Fruit fly (Drosophila melanogaster) whole organism, adult: Measurements from ENCODE around the gene CG7945.

Experiments
- CG11617 ChIP-seq: fragments of 200-800 bp; sonication (Bioruptor generic); optimal IDR thresholded peaks from 2 replicates; lab custom pipeline; 2017; ENCODE audit warnings: mild to moderate bottlenecking, missing biosample characterization, missing genetic modification reagents, missing genetic modification characterization
- CG12768 ChIP-seq: fragments of 200-800 bp; sonication (Bioruptor generic); optimal IDR thresholded peaks from 2 replicates; lab custom pipeline; 2017; ENCODE audit warnings: missing biosample characterization, missing genetic modification characterization, mild to moderate bottlenecking, moderate library complexity, missing genetic modification reagents
- CG14711 ChIP-seq: fragments of 200-800 bp; sonication (Bioruptor generic); optimal IDR thresholded peaks from 2 replicates; lab custom pipeline; 2018; ENCODE audit warnings: missing biosample characterization, mild to moderate bottlenecking, missing genetic modification characterization, moderate library complexity
- CG1620 ChIP-seq: fragments of 200-800 bp; sonication (Bioruptor generic); optimal IDR thresholded peaks from 2 replicates; lab custom pipeline; 2016; ENCODE audit warnings: missing biosample characterization, missing genetic modification characterization
- CG33017 ChIP-seq: fragments of 200-800 bp; sonication (Bioruptor generic); optimal IDR thresholded peaks from 2 replicates; lab custom pipeline; 2018; ENCODE audit warnings: missing biosample characterization, mild to moderate bottlenecking, missing genetic modification characterization, moderate library complexity
- CG5204 ChIP-seq: fragments of 200-800 bp; sonication (Bioruptor generic); optimal IDR thresholded peaks from 2 replicates; lab custom pipeline; 2016; ENCODE audit warnings: missing biosample characterization, missing genetic modification characterization
- CG7045 ChIP-seq: fragments of 200-800 bp; sonication (Bioruptor generic); optimal IDR thresholded peaks from 2 replicates; lab custom pipeline; 2017; ENCODE audit warnings: missing biosample characterization, mild to moderate bottlenecking, missing genetic modification characterization
- CG7101 ChIP-seq: fragments of 200-800 bp; sonication (Bioruptor generic); optimal IDR thresholded peaks from 2 replicates; lab custom pipeline; 2018; ENCODE audit warnings: missing biosample characterization, mild to moderate bottlenecking, missing genetic modification characterization, moderate library complexity
- Clk ChIP-seq: fragments of 200-800 bp; sonication (Bioruptor generic); optimal IDR thresholded peaks from 2 replicates; lab custom pipeline; 2017; ENCODE audit warnings: missing biosample characterization, missing genetic modification characterization
- Crg-1 ChIP-seq: fragments of 200-800 bp; sonication (Bioruptor generic); optimal IDR thresholded peaks from 2 replicates; lab custom pipeline; 2016; ENCODE audit warnings: missing biosample characterization, missing genetic modification characterization
- Hr96 ChIP-seq: fragments of 200-800 bp; sonication (Bioruptor generic); optimal IDR thresholded peaks from 2 replicates; lab custom pipeline; 2016; ENCODE audit warnings: missing biosample characterization, missing genetic modification characterization
- Mnt ChIP-seq: fragments of 200-800 bp; sonication (Bioruptor generic); optimal IDR thresholded peaks from 2 replicates; lab custom pipeline; 2016; ENCODE audit warnings: missing biosample characterization, mild to moderate bottlenecking, missing genetic modification characterization
- bab1 ChIP-seq: fragments of 200-800 bp; sonication (Bioruptor generic); optimal IDR thresholded peaks from 3 replicates; lab custom pipeline; 2019; ENCODE audit warnings: missing biosample characterization, mild to moderate bottlenecking, missing genetic modification characterization, moderate library complexity
- cic ChIP-seq: fragments of 200-800 bp; sonication (Bioruptor generic); optimal IDR thresholded peaks from 2 replicates; lab custom pipeline; 2017; ENCODE audit warnings: missing biosample characterization, mild to moderate bottlenecking, missing genetic modification characterization, moderate library complexity
- cnc ChIP-seq, 2 experiments: fragments of >200 bp; optimal IDR thresholded peaks; 2 replicates each; lab custom pipeline; 2017
- kay ChIP-seq: fragments of 200-800 bp; sonication (Bioruptor generic); peaks from one replicate; lab custom pipeline; 2016; ENCODE audit warnings: missing biosample characterization, missing genetic modification characterization, borderline replicate concordance
- ovo ChIP-seq: fragments of 200-800 bp; sonication (Bioruptor generic); optimal IDR thresholded peaks from 2 replicates; lab custom pipeline; 2016; ENCODE audit warnings: missing biosample characterization, missing genetic modification characterization
- pad ChIP-seq: fragments of 200-800 bp; sonication (Bioruptor generic); optimal IDR thresholded peaks from 3 replicates; lab custom pipeline; 2017; ENCODE audit warnings: missing biosample characterization, missing genetic modification characterization, mild to moderate bottlenecking, moderate library complexity, missing genetic modification reagents
- tj ChIP-seq: fragments of 200-800 bp; sonication (Bioruptor generic); optimal IDR thresholded peaks from 3 replicates; lab custom pipeline; 2017; ENCODE audit warnings: missing biosample characterization, mild to moderate bottlenecking, missing genetic modification characterization, moderate library complexity
- toe ChIP-seq: fragments of 200-800 bp; sonication (Bioruptor generic); optimal IDR thresholded peaks from 2 replicates; lab custom pipeline; 2016; ENCODE audit warnings: missing biosample characterization, missing genetic modification characterization

The CG7945 gene

DNA sequence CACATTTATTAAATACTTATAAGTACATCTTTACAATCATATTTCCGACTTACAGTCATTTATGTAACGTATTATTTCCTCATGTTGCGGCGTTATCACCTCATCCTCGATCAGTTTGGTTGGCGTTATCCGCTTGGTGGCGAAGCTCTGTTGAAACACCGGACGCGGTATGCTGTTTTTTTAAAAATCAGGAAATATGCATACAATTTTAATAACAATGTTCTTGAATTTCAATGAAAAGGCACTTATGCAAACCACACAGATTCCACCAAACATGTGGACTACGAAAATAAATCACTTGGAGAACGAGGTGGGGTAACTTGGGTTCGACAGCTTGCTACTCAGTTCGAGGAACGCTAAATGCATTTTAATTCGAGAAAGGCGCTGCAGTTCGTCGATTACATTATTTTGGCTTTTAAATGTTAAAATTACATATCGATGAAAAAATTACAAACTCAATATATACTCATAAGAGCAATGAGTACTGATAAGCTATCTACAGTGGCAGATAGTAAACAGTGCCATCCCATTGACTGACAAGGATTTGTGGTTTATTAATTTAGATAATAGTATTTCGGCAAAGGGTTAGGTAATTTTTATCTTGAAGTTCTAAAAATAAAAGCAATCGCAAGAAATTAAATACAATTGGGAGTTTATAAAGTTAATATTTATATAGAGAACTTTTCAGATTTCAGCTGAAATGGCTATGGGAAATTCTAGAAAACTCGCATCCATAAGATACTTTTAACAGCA lies 17.6 kb downstream of the CG7945 start:
- peak; percentile 53 for TF ChIP-seq cic (GFP tag; lab: Kevin White, UChicago)
- no peak for TF ChIP-seq kay (GFP tag; lab: Kevin White, UChicago)

DNA sequence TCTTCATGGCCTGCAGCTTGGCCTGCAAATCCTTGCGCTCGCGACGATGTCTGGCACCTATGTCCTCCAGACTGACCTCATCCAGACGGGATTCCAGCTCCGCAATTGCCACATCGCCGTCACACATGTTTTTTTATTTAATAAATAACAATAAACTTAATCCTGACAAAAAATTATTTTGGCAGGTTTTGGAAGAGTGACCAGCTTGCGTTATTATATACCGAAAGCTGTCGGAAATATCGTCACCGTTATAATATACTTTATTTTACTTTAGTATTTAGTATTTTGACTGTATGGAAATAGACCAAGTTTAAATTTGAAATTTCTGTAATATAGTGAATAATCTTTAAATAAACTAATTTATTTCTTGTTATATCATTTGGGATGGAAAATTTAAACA lies 19.2 kb downstream of the CG7945 start, which contains the start of gene CG7857:
Gene CG7857 (minus strand): TSS at position 208 of the 400 bp plus-strand sequence.
- TF ChIP-seq Clk (GFP tag; lab: Kevin White, UChicago) (no peak), Mnt (no peak), CG7045 (GFP tag; lab: Kevin White, UChicago) (no peak), tj (GFP tag; lab: Kevin White, UChicago) (no peak), cic (GFP tag; lab: Kevin White, UChicago) (no peak), CG12768 (no peak), CG1620 (GFP tag; lab: Kevin White, UChicago) (no peak), toe (no peak), CG7101 (no peak), pad (no peak)

DNA sequence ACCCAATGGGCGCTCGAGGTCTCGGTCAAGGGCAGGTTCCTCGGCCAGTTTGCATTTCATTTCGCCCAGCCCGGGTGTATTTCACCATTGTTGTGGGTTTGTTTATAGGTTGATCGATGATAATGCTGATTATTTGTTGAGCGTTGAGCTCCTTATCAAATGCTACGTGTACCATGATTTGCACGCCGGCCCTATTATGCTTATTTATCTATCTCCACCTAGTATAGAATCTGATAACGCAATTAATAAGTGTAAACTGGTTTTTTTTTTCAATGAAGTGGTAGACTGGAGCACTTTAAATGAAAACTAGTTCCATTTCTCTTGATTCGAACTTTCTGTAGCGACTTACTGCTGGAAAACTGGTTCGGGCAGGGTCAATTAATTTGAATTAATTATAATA lies 21.7 kb downstream of the CG7945 start:
- peak; percentile 8 for TF ChIP-seq cic (GFP tag; lab: Kevin White, UChicago)
- TF ChIP-seq CG14711 (tag; lab: Kevin White, UChicago): no peak

DNA sequence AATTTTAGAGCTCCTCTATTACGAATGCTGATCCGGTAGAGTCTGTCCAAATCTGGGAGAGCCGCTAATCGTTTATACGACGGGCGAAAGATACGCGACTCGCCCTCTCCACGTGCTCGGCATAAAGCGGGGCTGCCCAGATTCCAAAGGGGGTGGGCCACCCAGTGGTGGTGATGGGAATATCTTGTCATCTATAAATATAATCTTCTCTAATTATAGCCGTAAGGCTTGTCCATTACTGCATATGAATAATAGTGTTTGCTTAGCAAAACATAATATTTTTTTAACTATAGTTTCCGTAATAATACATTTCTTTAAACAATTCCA lies 22.3 kb downstream of the CG7945 start:
- TF ChIP-seq CG12768: peak; percentile 27
- no peak for TF ChIP-seq CG1620 (GFP tag; lab: Kevin White, UChicago)
- peak; percentile 9 for TF ChIP-seq cic (GFP tag; lab: Kevin White, UChicago)
- no peak for TF ChIP-seq CG14711 (tag; lab: Kevin White, UChicago)
- TF ChIP-seq CG33017 (tag; lab: Kevin White, UChicago): no peak
- no peak for TF ChIP-seq pad
- TF ChIP-seq CG7101: no peak
- TF ChIP-seq bab1 (GFP tag; lab: Kevin White, UChicago): no peak
- no peak for TF ChIP-seq tj (GFP tag; lab: Kevin White, UChicago)
- TF ChIP-seq CG7045 (GFP tag; lab: Kevin White, UChicago): no peak
- no peak for TF ChIP-seq CG11617 (GFP tag; lab: Kevin White, UChicago)
- TF ChIP-seq kay (GFP tag; lab: Kevin White, UChicago): no peak
- no peak for TF ChIP-seq Crg-1 (GFP tag; lab: Kevin White, UChicago)
- no peak for TF ChIP-seq toe
- no peak for TF ChIP-seq CG5204 (GFP tag; lab: Kevin White, UChicago)
- no peak for TF ChIP-seq ovo (GFP tag; lab: Kevin White, UChicago)
- TF ChIP-seq Hr96: no peak
- no peak for TF ChIP-seq cnc (optimal IDR thresholded peaks at IDR 0.05; lab: Kevin White, UChicago)
- no peak for TF ChIP-seq Clk (GFP tag; lab: Kevin White, UChicago)
- peak; percentile 60 for TF ChIP-seq Mnt

DNA sequence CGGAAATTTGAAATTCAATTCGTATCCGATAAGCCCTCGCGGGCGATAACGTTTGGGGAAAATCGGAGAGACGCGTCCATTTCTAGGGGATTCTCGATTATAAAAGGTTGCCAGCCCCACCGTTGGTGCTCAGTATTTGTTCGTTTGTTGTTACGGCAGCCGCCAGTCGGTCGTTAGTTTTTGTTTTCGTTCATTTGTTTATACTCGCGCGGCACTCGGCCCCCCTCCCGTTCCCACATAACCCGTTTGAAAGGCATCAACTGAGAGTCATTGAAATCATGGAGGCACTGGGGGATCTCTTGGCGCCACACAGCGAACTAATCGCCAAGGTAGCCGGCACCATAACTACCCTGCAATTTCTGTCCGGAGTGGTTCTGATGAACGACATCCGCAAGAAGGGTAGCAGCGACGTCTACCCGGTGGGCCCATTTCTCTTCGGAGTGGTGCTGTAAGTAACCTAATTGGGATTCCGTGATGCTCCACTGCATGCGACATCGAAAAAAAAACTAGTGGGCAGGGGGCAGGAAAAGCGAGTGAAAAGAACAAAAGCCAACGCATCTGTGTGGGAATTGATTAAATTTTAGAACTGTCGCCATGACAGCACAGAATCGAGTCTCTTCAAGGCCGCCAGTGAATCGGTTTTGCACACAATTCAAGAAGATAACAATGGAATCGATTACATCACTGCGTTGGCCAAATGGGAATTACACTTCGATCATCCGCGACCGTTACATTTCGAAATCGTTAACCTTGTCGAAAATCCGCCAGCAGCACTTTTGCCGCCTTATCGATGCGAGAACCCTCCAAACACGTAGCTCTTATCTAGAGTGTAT lies 22.9 kb downstream of the CG7945 start, which contains the start of gene CG7272:
Gene CG7272 (plus strand): TSS at position 126 of the 833 bp plus-strand sequence.
- TF ChIP-seq tj (GFP tag; lab: Kevin White, UChicago) (no peak), Clk (GFP tag; lab: Kevin White, UChicago) (no peak), cic (GFP tag; lab: Kevin White, UChicago) (peak; percentile 82), CG1620 (GFP tag; lab: Kevin White, UChicago) (no peak), CG14711 (tag; lab: Kevin White, UChicago) (no peak), ovo (GFP tag; lab: Kevin White, UChicago) (no peak), toe (no peak), bab1 (GFP tag; lab: Kevin White, UChicago) (no peak), CG11617 (GFP tag; lab: Kevin White, UChicago) (peak; percentile 16), kay (GFP tag; lab: Kevin White, UChicago) (no peak), CG33017 (tag; lab: Kevin White, UChicago) (peak; percentile 21), Hr96 (no peak), Crg-1 (GFP tag; lab: Kevin White, UChicago) (peak; percentile 0), CG5204 (GFP tag; lab: Kevin White, UChicago) (no peak), CG7101 (peak; percentile 22), pad (no peak), CG12768 (peak; percentile 43), CG7045 (GFP tag; lab: Kevin White, UChicago) (no peak), cnc (optimal IDR thresholded peaks at IDR 0.05; lab: Kevin White, UChicago) (peak in 1 of 2 experiments; percentile 63), Mnt (peak; percentile 74)

DNA sequence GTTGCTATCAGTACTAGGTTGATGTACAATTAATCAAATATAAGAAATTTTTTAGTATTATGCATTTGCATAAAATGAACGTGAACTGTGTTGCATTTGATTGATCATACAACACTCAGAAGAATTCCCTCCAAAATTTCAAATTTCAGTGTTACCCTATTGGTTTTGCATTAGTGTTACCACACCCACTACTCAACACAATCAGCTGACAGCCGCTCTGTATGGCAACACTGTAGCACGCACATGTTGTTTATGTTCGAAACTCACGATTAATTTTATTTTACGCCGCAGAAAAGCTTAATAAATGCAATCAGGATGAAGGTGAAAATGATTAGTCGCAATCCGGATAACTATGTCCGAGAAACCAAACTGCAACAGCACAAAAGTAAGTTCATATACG lies 25.2 kb downstream of the CG7945 start, which contains the start of gene CG7275:
Gene CG7275 (plus strand): TSS at position 215 of the 400 bp plus-strand sequence.
- TF ChIP-seq cic (GFP tag; lab: Kevin White, UChicago) (peak; percentile 50), CG7045 (GFP tag; lab: Kevin White, UChicago) (no peak), Mnt (peak; percentile 97), bab1 (GFP tag; lab: Kevin White, UChicago) (peak; percentile 88)
